Worm (Caenorhabditis elegans) whole organism, L1 larva: Measurements from ENCODE around the gene str-77.

ENCODE experiments used
- C04F5.9 ChIP-seq: sonication (generic microtip); optimal IDR thresholded peaks from 2 replicates; lab custom pipeline; 2016; ENCODE audit warnings: missing genetic modification characterization, missing compliant biosample characterization
- C16A3.4 ChIP-seq: fragments of 150-350 bp; optimal IDR thresholded peaks from 2 replicates; lab custom pipeline; 2014; ENCODE audit warnings: missing biosample characterization, missing genetic modification characterization
- F16B12.6 ChIP-seq: fragments of 150-350 bp; optimal IDR thresholded peaks from 2 replicates; lab custom pipeline; 2014; ENCODE audit warnings: missing biosample characterization, missing genetic modification characterization
- ceh-63 ChIP-seq: fragments of 200-800 bp; sonication (Bioruptor generic); optimal IDR thresholded peaks from 2 replicates; lab custom pipeline; 2018; ENCODE audit warnings: mild to moderate bottlenecking, missing genetic modification characterization, missing compliant biosample characterization
- dsc-1 ChIP-seq: sonication (generic microtip); optimal IDR thresholded peaks from 2 replicates; lab custom pipeline; 2016; ENCODE audit warnings: mild to moderate bottlenecking, missing genetic modification characterization, missing compliant biosample characterization
- efl-3 ChIP-seq: fragments of 200-800 bp; sonication (Bioruptor generic); optimal IDR thresholded peaks from 2 replicates; lab custom pipeline; 2018; ENCODE audit warnings: mild to moderate bottlenecking, missing genetic modification characterization, missing compliant biosample characterization
- egl-13 ChIP-seq: sonication (generic microtip); optimal IDR thresholded peaks from 2 replicates; lab custom pipeline; 2016; ENCODE audit warnings: missing genotype, missing genetic modification reagents, missing genetic modification characterization, missing compliant biosample characterization
- elt-2 ChIP-seq: sonication (generic microtip); optimal IDR thresholded peaks from 2 replicates; lab custom pipeline; 2016; ENCODE audit warnings: missing genetic modification characterization, mild to moderate bottlenecking, inconsistent platforms, missing compliant biosample characterization, missing genetic modification reagents
- fkh-10 ChIP-seq: sonication (generic microtip); optimal IDR thresholded peaks from 2 replicates; lab custom pipeline; 2017; ENCODE audit warnings: missing biosample characterization, missing genetic modification reagents, missing genetic modification characterization
- fkh-4 ChIP-seq: sonication (generic microtip); optimal IDR thresholded peaks from 2 replicates; lab custom pipeline; 2016; ENCODE audit warnings: missing compliant biosample characterization, missing genetic modification characterization, borderline replicate concordance
- hlh-4 ChIP-seq: sonication (generic microtip); optimal IDR thresholded peaks from 2 replicates; lab custom pipeline; 2016; ENCODE audit warnings: mild to moderate bottlenecking, missing genetic modification characterization, missing compliant biosample characterization
- irx-1 ChIP-seq: sonication (generic microtip); optimal IDR thresholded peaks from 2 replicates; lab custom pipeline; 2016; ENCODE audit warnings: missing genetic modification characterization, missing compliant biosample characterization
- jun-1 ChIP-seq: fragments of 150-350 bp; optimal IDR thresholded peaks from 2 replicates; lab custom pipeline; 2014; ENCODE audit warnings: missing biosample characterization, missing genetic modification reagents, missing genetic modification characterization
- lin-13 ChIP-seq: fragments of 150-350 bp; optimal IDR thresholded peaks from 2 replicates; lab custom pipeline; 2014; ENCODE audit warnings: missing biosample characterization, missing genetic modification reagents, missing genetic modification characterization
- lin-15B ChIP-seq: fragments of 150-350 bp; sonication (generic microtip); optimal IDR thresholded peaks from 3 replicates; lab custom pipeline; 2014; ENCODE audit warnings: missing biosample characterization, missing genetic modification characterization
- lsy-2 ChIP-seq, 2 experiments: fragments of 150-350 bp; optimal IDR thresholded peaks; 2 replicates each; lab custom pipeline; 2014; ENCODE audit warnings: missing biosample characterization in 2 of 2, missing genetic modification characterization in 2 of 2
- mab-9 ChIP-seq: fragments of 200-800 bp; sonication (Bioruptor generic); IDR thresholded peaks from 2 replicates; pipeline ENCODE4 v1.3.6; 2022; ENCODE audit warnings: missing genetic modification reagents, missing genetic modification characterization, missing compliant biosample characterization
- mef-2 ChIP-seq: fragments of 150-350 bp; optimal IDR thresholded peaks from 2 replicates; lab custom pipeline; 2014; ENCODE audit warnings: missing biosample characterization, missing genetic modification characterization
- mep-1 ChIP-seq: fragments of 150-350 bp; optimal IDR thresholded peaks from 2 replicates; lab custom pipeline; 2014; ENCODE audit warnings: missing biosample characterization, missing genetic modification characterization
- nhr-11 ChIP-seq: fragments of 150-350 bp; optimal IDR thresholded peaks from 2 replicates; lab custom pipeline; 2014; ENCODE audit warnings: missing biosample characterization, missing genetic modification characterization
- nhr-20 ChIP-seq: sonication (generic microtip); optimal IDR thresholded peaks from 2 replicates; lab custom pipeline; 2016; ENCODE audit warnings: mild to moderate bottlenecking, missing genetic modification characterization, missing compliant biosample characterization
- nhr-47 ChIP-seq: sonication (generic microtip); optimal IDR thresholded peaks from 2 replicates; lab custom pipeline; 2016; ENCODE audit warnings: mild to moderate bottlenecking, missing genetic modification characterization, moderate library complexity, missing compliant biosample characterization
- nhr-71 ChIP-seq: sonication (generic microtip); optimal IDR thresholded peaks from 2 replicates; lab custom pipeline; 2016; ENCODE audit warnings: mild to moderate bottlenecking, missing genetic modification characterization, moderate library complexity, missing compliant biosample characterization
- nhr-77 ChIP-seq: fragments of 150-350 bp; optimal IDR thresholded peaks from 2 replicates; lab custom pipeline; 2014; ENCODE audit warnings: missing biosample characterization, missing genetic modification characterization
- nhr-90 ChIP-seq: sonication (generic microtip); optimal IDR thresholded peaks from 2 replicates; lab custom pipeline; 2016; ENCODE audit warnings: mild to moderate bottlenecking, missing genetic modification characterization, missing compliant biosample characterization; ENCODE audit not compliant: poor library complexity
- pag-3 ChIP-seq: sonication (generic microtip); optimal IDR thresholded peaks from 2 replicates; lab custom pipeline; 2017; ENCODE audit warnings: missing genetic modification characterization, mild to moderate bottlenecking, missing compliant biosample characterization, antibody characterized with exemption, borderline replicate concordance; ENCODE audit not compliant: insufficient read depth
- pqm-1 ChIP-seq: sonication (generic microtip); optimal IDR thresholded peaks from 3 replicates; lab custom pipeline; 2017; ENCODE audit warnings: missing biosample characterization, missing genetic modification characterization
- rnt-1 ChIP-seq: sonication (generic microtip); optimal IDR thresholded peaks from 2 replicates; lab custom pipeline; 2016; ENCODE audit warnings: mild to moderate bottlenecking, missing genetic modification characterization, moderate library complexity, missing compliant biosample characterization
- sox-4 ChIP-seq: sonication (generic microtip); optimal IDR thresholded peaks from 2 replicates; lab custom pipeline; 2016; ENCODE audit warnings: missing genetic modification characterization, missing compliant biosample characterization
- tlp-1 ChIP-seq: fragments of 150-350 bp; optimal IDR thresholded peaks from 2 replicates; lab custom pipeline; 2014; ENCODE audit warnings: missing biosample characterization, missing genetic modification characterization
- unc-130 ChIP-seq: fragments of 150-350 bp; optimal IDR thresholded peaks from 2 replicates; lab custom pipeline; 2017; ENCODE audit warnings: missing biosample characterization, missing genetic modification characterization, inconsistent platforms
- unc-62 ChIP-seq: fragments of 150-350 bp; optimal IDR thresholded peaks from 2 replicates; lab custom pipeline; 2014; ENCODE audit warnings: missing biosample characterization, missing genetic modification reagents, missing genetic modification characterization
- xbp-1 ChIP-seq: sonication (generic microtip); optimal IDR thresholded peaks from 2 replicates; lab custom pipeline; 2016; ENCODE audit warnings: missing genetic modification characterization, missing compliant biosample characterization
- zip-4 ChIP-seq: fragments of 200-800 bp; sonication (Bioruptor generic); optimal IDR thresholded peaks from 2 replicates; lab custom pipeline; 2018; ENCODE audit warnings: mild to moderate bottlenecking, missing genetic modification characterization, moderate library complexity, missing compliant biosample characterization

The str-77 gene

DNA sequence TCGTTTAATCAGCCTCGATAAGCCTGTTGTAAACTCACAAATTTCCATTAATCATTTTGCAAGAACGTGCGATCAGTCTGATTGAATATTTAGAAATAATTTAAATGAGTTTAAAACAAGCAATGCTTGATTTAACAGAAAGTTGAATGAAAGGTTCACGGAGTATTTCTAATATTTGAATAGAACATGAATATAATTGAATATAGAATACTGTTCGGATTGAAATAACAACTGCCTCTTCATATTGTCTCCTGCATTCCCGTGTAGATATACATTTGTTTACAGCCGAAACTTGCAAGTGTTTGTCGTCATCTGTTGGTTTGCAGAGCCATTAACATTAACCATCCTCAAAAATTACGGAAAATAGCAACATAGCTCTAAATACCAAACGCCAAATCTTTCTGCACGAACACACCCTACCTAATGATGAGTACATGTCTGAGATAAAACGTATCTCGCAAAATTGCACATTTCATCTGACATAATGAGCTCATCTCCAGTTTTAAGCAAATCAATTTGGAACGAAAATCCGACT, 18.0 kb upstream of the str-77 start, which contains the start of the genes Y26G10.5 and srh-32:
TSS of gene Y26G10.5 (minus strand) at position 101 of the 535 bp plus-strand sequence.
TSS of gene srh-32 (plus strand) at position 485 of the 535 bp plus-strand sequence.
- TF ChIP-seq ceh-63 (no peak), unc-62 (GFP tag; lab: Kevin White, UChicago) (no peak), lin-13 (GFP tag; lab: Kevin White, UChicago) (no peak), tlp-1 (tag; lab: Kevin White, UChicago) (no peak), F16B12.6 (tag; lab: Kevin White, UChicago) (no peak), mep-1 (tag; lab: Kevin White, UChicago) (no peak), elt-2 (tag; lab: Kevin White, UChicago) (no peak), sox-4 (tag; lab: Kevin White, UChicago) (no peak), pqm-1 (tag; lab: Kevin White, UChicago) (no peak), C04F5.9 (no peak), unc-130 (tag; lab: Kevin White, UChicago) (no peak), efl-3 (GFP tag; lab: Kevin White, UChicago) (no peak), dsc-1 (tag; lab: Kevin White, UChicago) (no peak), fkh-4 (tag; lab: Kevin White, UChicago) (no peak)

DNA sequence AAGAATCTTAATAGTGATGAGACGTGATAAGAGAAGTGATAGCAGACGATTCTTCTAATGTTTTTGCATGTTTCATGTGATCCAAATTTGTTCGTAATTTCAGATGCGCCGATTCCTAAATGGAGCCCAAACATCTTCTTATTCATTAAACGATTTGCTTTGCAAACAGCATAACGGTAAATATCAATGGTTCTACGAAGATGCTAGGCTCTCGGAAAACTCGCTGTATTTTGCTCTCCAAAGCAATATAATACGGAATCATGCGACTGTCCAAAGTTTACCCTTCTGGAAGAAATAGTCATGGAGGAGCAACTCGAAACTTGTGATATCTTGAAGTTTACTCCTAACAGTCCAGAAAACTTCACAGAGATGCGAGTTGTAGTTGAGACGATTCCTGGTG, 12.9 kb upstream of the str-77 start, which contains the start of gene W06D12.6:
TSS of gene W06D12.6 (plus strand) at position 301 of the 400 bp plus-strand sequence.
- TF ChIP-seq nhr-77 (tag; lab: Kevin White, UChicago) = no peak

DNA sequence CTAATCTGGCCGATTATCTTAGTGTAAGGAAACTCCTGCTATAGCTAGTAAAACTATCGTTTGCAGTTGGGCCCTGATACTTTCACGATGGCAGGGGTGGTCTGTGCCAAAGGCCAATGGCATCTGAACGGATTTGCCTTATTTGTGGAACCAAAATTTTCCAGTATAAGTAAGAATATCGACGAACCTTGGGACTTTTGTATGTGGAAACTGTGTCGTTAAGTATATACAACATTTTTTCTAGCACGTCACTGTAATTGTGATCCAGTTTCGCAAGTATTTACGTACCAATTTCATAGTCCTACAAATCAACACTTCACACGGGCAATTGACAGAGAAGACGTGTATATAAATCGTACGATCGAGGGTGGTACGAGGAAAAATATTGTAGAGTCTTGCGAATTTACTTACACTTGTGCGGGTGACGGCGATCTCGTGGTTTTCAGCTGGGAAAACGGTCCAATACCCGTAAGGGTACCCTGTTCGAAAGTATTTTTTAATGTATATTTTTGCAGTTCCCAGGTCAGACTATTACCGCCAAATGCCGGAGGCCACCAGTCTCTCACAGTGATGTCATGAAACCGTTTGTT, 12.4 kb upstream of the str-77 start:
- TF ChIP-seq nhr-47 (no peak), mef-2 (tag; lab: Kevin White, UChicago) (no peak), lin-15B (tag; lab: Kevin White, UChicago) (no peak), nhr-77 (tag; lab: Kevin White, UChicago) (no peak), xbp-1 (tag; lab: Kevin White, UChicago) (no peak)

DNA sequence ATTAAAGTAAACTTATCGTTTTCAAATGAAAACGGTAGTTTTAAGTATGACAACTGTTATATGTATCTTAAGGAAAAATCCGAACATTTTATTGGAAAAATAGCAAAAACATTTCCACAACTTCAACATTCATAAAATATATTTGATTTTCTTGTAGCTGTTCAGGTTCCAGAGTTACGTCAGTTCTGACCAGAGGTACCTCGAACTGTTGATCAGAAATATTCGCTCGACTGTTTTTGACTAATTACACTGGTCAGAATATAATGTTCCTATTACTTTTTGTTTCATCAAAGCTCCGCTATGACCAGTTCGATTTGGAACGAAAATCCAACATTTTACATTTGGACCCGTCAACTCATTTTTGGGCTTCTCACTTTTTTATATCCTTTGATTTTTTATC, 11.7 kb upstream of the str-77 start, which contains the start of gene srh-31:
TSS of gene srh-31 (plus strand) at position 301 of the 400 bp plus-strand sequence.
- TF ChIP-seq nhr-71 (no peak), irx-1 (tag; lab: Kevin White, UChicago) (no peak), nhr-90 (tag; lab: Kevin White, UChicago) (no peak), C16A3.4 (no peak), dsc-1 (tag; lab: Kevin White, UChicago) (no peak), jun-1 (tag; lab: Kevin White, UChicago) (no peak), mab-9 (GFP tag; lab: Robert Waterston, UW) (no peak), nhr-11 (tag; lab: Kevin White, UChicago) (no peak), egl-13 (tag; lab: Kevin White, UChicago) (no peak), nhr-77 (tag; lab: Kevin White, UChicago) (no peak), lsy-2 (tag; optimal IDR thresholded peaks at IDR 0.05; lab: Kevin White, UChicago) (no peak), nhr-20 (tag; lab: Kevin White, UChicago) (no peak), rnt-1 (tag; lab: Kevin White, UChicago) (no peak), xbp-1 (tag; lab: Kevin White, UChicago) (no peak), pag-3 (tag; lab: Kevin White, UChicago) (no peak), hlh-4 (tag; lab: Kevin White, UChicago) (no peak), zip-4 (GFP tag; lab: Kevin White, UChicago) (no peak), unc-62 (GFP tag; lab: Kevin White, UChicago) (no peak), lin-15B (tag; lab: Kevin White, UChicago) (no peak), fkh-10 (GFP tag; lab: Kevin White, UChicago) (no peak)
